Fruit fly (Drosophila melanogaster): ENCODE results near the gene CG11656.

The CG11656 gene

DNA sequence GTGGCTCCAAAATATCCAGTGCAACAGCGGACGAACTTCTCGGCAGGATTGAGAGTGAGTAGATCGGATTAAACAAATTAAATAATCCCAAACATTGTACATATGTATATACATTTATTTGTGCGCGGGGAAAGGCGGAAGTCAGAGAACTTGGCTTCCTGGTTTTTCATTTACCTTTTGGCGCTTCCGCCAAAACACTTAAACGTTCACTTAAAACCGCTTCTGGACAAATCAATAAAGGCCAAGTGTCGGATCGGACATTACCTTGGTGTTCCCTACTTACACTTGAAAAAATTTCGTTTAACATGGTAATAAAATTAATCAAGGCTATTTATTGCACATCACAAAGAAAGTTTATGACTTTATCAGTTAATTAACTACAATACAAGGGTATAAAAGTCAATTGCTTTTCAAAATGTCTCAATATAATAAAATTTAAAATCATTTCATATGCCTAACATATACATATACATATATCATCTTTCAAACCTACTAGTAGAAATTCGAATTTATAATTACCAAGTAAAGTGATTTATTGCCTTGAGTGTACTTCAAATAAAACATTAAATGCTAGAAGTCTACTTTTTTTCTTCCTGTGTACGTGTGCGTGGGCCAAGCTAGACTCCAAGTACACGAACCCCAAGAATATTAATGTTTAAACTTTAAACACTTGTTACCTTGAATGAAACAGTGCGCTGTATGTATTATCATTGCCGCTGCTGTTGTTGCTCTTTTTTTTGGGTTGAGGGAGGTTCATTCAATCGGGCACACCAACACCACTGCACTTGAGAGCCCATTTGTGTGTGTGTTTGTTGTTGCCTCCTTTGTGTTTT is 28.1 kb upstream of the CG11656 start (continued):
- TF ChIP-seq CG1603 (tag; optimal IDR thresholded peaks at IDR 0.05) (peak; percentile 22), CG10979 (tag; optimal IDR thresholded peaks at IDR 0.05) (peak; percentile 70), ranshi (GFP tag; IDR thresholded peaks at IDR 0.05) (peak; percentile 41; the same call in 1 of the 2 replicates), CG14710 (tag; optimal IDR thresholded peaks at IDR 0.05) (peak; percentile 59), NC2α (GFP tag; optimal IDR thresholded peaks at IDR 0.05) (no peak), h (optimal IDR thresholded peaks at IDR 0.05) (no peak), ewg (GFP tag; optimal IDR thresholded peaks at IDR 0.05) (peak; percentile 43), wek (GFP tag; optimal IDR thresholded peaks at IDR 0.05) (no peak), CG6272 (GFP tag; IDR thresholded peaks at IDR 0.05) (no peak), CG4730 (GFP tag; IDR thresholded peaks at IDR 0.05) (no peak), Oaz (GFP tag; IDR thresholded peaks at IDR 0.05) (0 out of 2 replicates have a peak, but pooled peaks have one; percentile 14), CG14667 (GFP tag; IDR thresholded peaks at IDR 0.05) (peak; percentile 52; the same call in 1 of the 2 replicates), CG18262 (tag; optimal IDR thresholded peaks at IDR 0.05) (peak; percentile 77), CTCF (GFP tag; optimal IDR thresholded peaks at IDR 0.05) (no peak), CG10147 (GFP tag; optimal IDR thresholded peaks at IDR 0.05) (no peak), Fer1 (GFP tag; optimal IDR thresholded peaks at IDR 0.05) (peak; percentile 72), CG7963 (GFP tag; IDR thresholded peaks at IDR 0.05; ENCODE audit: partially characterized antibody) (no peak), hth (optimal IDR thresholded peaks at IDR 0.05) (no peak), CG42726 (GFP tag; IDR thresholded peaks at IDR 0.05; ENCODE audit: partially characterized antibody) (no peak), CG4617 (GFP tag; optimal IDR thresholded peaks at IDR 0.05; ENCODE audit: borderline replicate concordance) (no peak), unpg (GFP tag; optimal IDR thresholded peaks at IDR 0.05) (peak; percentile 66), CG8765 (GFP tag; IDR thresholded peaks at IDR 0.05) (no peak), Hsf (GFP tag; optimal IDR thresholded peaks at IDR 0.05) (peak; percentile 44), fu2 (GFP tag; optimal IDR thresholded peaks at IDR 0.05) (no peak), gro (GFP tag; optimal IDR thresholded peaks at IDR 0.05) (no peak), fd64A (GFP tag; optimal IDR thresholded peaks at IDR 0.05) (no peak), CG12155 (GFP tag; optimal IDR thresholded peaks at IDR 0.05) (peak; percentile 36), CG33213 (GFP tag; optimal IDR thresholded peaks at IDR 0.05) (no peak), CG15601 (tag; optimal IDR thresholded peaks at IDR 0.05) (no peak), tx (GFP tag; optimal IDR thresholded peaks at IDR 0.05) (no peak), CG1792 (GFP tag; optimal IDR thresholded peaks at IDR 0.05) (no peak), bbx (GFP tag; IDR thresholded peaks at IDR 0.05; ENCODE audit: partially characterized antibody) (no peak), CG1233 (GFP tag; optimal IDR thresholded peaks at IDR 0.05) (peak; percentile 11), lab (GFP tag; optimal IDR thresholded peaks at IDR 0.05) (peak; percentile 81), CG7372 (GFP tag; IDR thresholded peaks at IDR 0.05) (no peak), repo (GFP tag; optimal IDR thresholded peaks at IDR 0.05) (peak; percentile 13), Ssrp (tag; optimal IDR thresholded peaks at IDR 0.05) (peak; percentile 50), wdn (GFP tag; IDR thresholded peaks at IDR 0.05) (no peak; the same call in 1 of the 2 replicates), ac (GFP tag; optimal IDR thresholded peaks at IDR 0.05) (no peak), Ets97D (GFP tag; optimal IDR thresholded peaks at IDR 0.05) (no peak), CG9437 (GFP tag; optimal IDR thresholded peaks at IDR 0.05) (peak; percentile 63), CG9609 (GFP tag; optimal IDR thresholded peaks at IDR 0.05) (no peak), CG17359 (tag; optimal IDR thresholded peaks at IDR 0.05) (peak; percentile 75), MBD-R2 (GFP tag; IDR thresholded peaks at IDR 0.05) (no peak; the same call in 1 of the 2 replicates), klu (GFP tag; IDR thresholded peaks at IDR 0.05) (no peak), run (tag; optimal IDR thresholded peaks at IDR 0.05) (no peak), exex (tag; optimal IDR thresholded peaks at IDR 0.05) (peak; percentile 1), ash1 (GFP tag; optimal IDR thresholded peaks at IDR 0.05) (no peak), Taf1 (GFP tag; IDR thresholded peaks at IDR 0.05) (no peak), Atf6 (GFP tag; IDR thresholded peaks at IDR 0.05) (no peak; the same call in 1 of the 2 replicates)

Measured in whole organism, embryonic.